Fruit fly (Drosophila melanogaster) Kc167 (cell line): Measurements from ENCODE around the gene CG42335.

ENCODE experiments used
- Myc ChIP-seq: fragments of >200 bp; optimal IDR thresholded peaks from 2 replicates; lab custom pipeline; 2017; ENCODE audit warnings: missing external identifiers
- Sin3A ChIP-seq: fragments of >200 bp; optimal IDR thresholded peaks from 2 replicates; lab custom pipeline; 2018; ENCODE audit warnings: missing external identifiers
- h ChIP-seq: fragments of >200 bp; optimal IDR thresholded peaks from 3 replicates; lab custom pipeline; 2018; ENCODE audit warnings: missing external identifiers
- insv ChIP-seq: fragments of >200 bp; optimal IDR thresholded peaks from 3 replicates; lab custom pipeline; 2018; ENCODE audit warnings: missing external identifiers
- psq ChIP-seq: fragments of >200 bp; optimal IDR thresholded peaks from 2 replicates; lab custom pipeline; 2017; ENCODE audit warnings: missing external identifiers
- ttk ChIP-seq: sonication (Bioruptor generic); optimal IDR thresholded peaks from 2 replicates; lab custom pipeline; 2017; ENCODE audit warnings: missing external identifiers

dm6 chr3R:21807264-21807663, 48.7 kb downstream of the CG42335 start:
- no peak for TF ChIP-seq Myc (lab: Kevin White, UChicago)
- no peak for TF ChIP-seq Sin3A (lab: Kevin White, UChicago)
- no peak for TF ChIP-seq h (lab: Kevin White, UChicago)
- TF ChIP-seq psq (lab: Kevin White, UChicago), result no peak
- no peak for TF ChIP-seq insv (lab: Kevin White, UChicago)
- no peak for TF ChIP-seq ttk (lab: Kevin White, UChicago)
